Worm (Caenorhabditis elegans) whole organism, L2 larva: ENCODE data around the gene ZK353.4.
A peak's percentile ranks its signal among the peaks of the same experiment; 100 is the strongest.

Source experiments
- C34F6.9 ChIP-seq: fragments of 150-350 bp; optimal IDR thresholded peaks from 2 replicates; lab custom pipeline; 2014; ENCODE audit warnings: missing biosample characterization, missing genetic modification characterization
- F13H6.1 ChIP-seq: sonication (generic microtip); optimal IDR thresholded peaks from 2 replicates; lab custom pipeline; 2016; ENCODE audit warnings: missing genetic modification characterization, missing compliant biosample characterization
- Y55F3AM.14 ChIP-seq: fragments of 200-800 bp; sonication (Bioruptor generic); optimal IDR thresholded peaks from 2 replicates; lab custom pipeline; 2018; ENCODE audit warnings: mild to moderate bottlenecking, missing genetic modification characterization, missing compliant biosample characterization
- alr-1 ChIP-seq: fragments of 150-350 bp; optimal IDR thresholded peaks from 2 replicates; lab custom pipeline; 2014; ENCODE audit warnings: missing biosample characterization, missing genetic modification characterization
- aly-2 ChIP-seq: fragments of 150-350 bp; optimal IDR thresholded peaks from 2 replicates; lab custom pipeline; 2014; ENCODE audit warnings: missing biosample characterization, missing genetic modification characterization
- blmp-1 ChIP-seq: sonication (generic microtip); optimal IDR thresholded peaks from 2 replicates; lab custom pipeline; 2017; ENCODE audit warnings: missing genetic modification characterization, mild to moderate bottlenecking, missing compliant biosample characterization, antibody characterized with exemption, moderate library complexity; ENCODE audit not compliant: insufficient read depth
- ceh-16 ChIP-seq: fragments of 150-350 bp; optimal IDR thresholded peaks from 2 replicates; lab custom pipeline; 2014; ENCODE audit warnings: missing biosample characterization, missing genetic modification characterization
- ceh-82 ChIP-seq: fragments of 150-350 bp; optimal IDR thresholded peaks from 2 replicates; lab custom pipeline; 2014; ENCODE audit warnings: missing biosample characterization, missing genetic modification characterization
- crh-2 ChIP-seq: sonication (generic microtip); optimal IDR thresholded peaks from 2 replicates; lab custom pipeline; 2017; ENCODE audit warnings: missing biosample characterization, missing genetic modification characterization
- dmd-4 ChIP-seq: sonication (generic microtip); optimal IDR thresholded peaks from 2 replicates; lab custom pipeline; 2017; ENCODE audit warnings: missing biosample characterization, missing genetic modification characterization
- elt-1 ChIP-seq: fragments of 150-350 bp; optimal IDR thresholded peaks from 2 replicates; lab custom pipeline; 2014; ENCODE audit warnings: missing biosample characterization, missing genetic modification characterization
- elt-3 ChIP-seq: sonication (generic microtip); optimal IDR thresholded peaks from 2 replicates; lab custom pipeline; 2017; ENCODE audit warnings: missing biosample characterization, missing genetic modification characterization
- fos-1 ChIP-seq: fragments of 150-350 bp; optimal IDR thresholded peaks from 2 replicates; lab custom pipeline; 2014; ENCODE audit warnings: missing biosample characterization, missing genetic modification characterization
- gmeb-1 ChIP-seq: fragments of 150-350 bp; optimal IDR thresholded peaks from 2 replicates; lab custom pipeline; 2014; ENCODE audit warnings: missing biosample characterization, missing genetic modification characterization
- lin-11 ChIP-seq: fragments of 150-350 bp; sonication (generic microtip); optimal IDR thresholded peaks from 2 replicates; lab custom pipeline; 2014; ENCODE audit warnings: missing biosample characterization, missing genetic modification characterization, inconsistent platforms, mixed read lengths
- lin-13 ChIP-seq: fragments of 150-350 bp; optimal IDR thresholded peaks from 2 replicates; lab custom pipeline; 2014; ENCODE audit warnings: missing biosample characterization, missing genetic modification reagents, missing genetic modification characterization
- lin-39 ChIP-seq: fragments of 150-350 bp; optimal IDR thresholded peaks from 2 replicates; lab custom pipeline; 2014; ENCODE audit warnings: missing biosample characterization, missing genetic modification reagents, missing genetic modification characterization
- mab-5 ChIP-seq: fragments of 150-350 bp; optimal IDR thresholded peaks from 2 replicates; lab custom pipeline; 2014; ENCODE audit warnings: missing biosample characterization, missing genetic modification characterization
- mbf-1 ChIP-seq: sonication (generic microtip); optimal IDR thresholded peaks from 2 replicates; lab custom pipeline; 2017; ENCODE audit warnings: missing biosample characterization, missing genetic modification characterization
- mdl-1 ChIP-seq, 2 experiments: fragments of 150-350 bp in 1 of 2; sonication (generic microtip) in 1 of 2; optimal IDR thresholded peaks; 2 replicates each; lab custom pipeline; 2017; ENCODE audit warnings: missing biosample characterization in 2 of 2, missing genetic modification characterization in 2 of 2
- nhr-10 ChIP-seq: sonication (generic microtip); optimal IDR thresholded peaks from 2 replicates; lab custom pipeline; 2017; ENCODE audit warnings: missing biosample characterization, missing genetic modification characterization
- nhr-11 ChIP-seq: fragments of 150-350 bp; optimal IDR thresholded peaks from 2 replicates; lab custom pipeline; 2014; ENCODE audit warnings: missing biosample characterization, missing genetic modification characterization
- nhr-12 ChIP-seq: fragments of 150-350 bp; optimal IDR thresholded peaks from 2 replicates; lab custom pipeline; 2014; ENCODE audit warnings: missing biosample characterization, missing genetic modification characterization
- nhr-129 ChIP-seq: fragments of 150-350 bp; optimal IDR thresholded peaks from 2 replicates; lab custom pipeline; 2014; ENCODE audit warnings: missing biosample characterization, missing genetic modification characterization
- nhr-21 ChIP-seq: fragments of 150-350 bp; optimal IDR thresholded peaks from 2 replicates; lab custom pipeline; 2014; ENCODE audit warnings: missing biosample characterization, missing genetic modification characterization
- nhr-23 ChIP-seq: fragments of 150-350 bp; optimal IDR thresholded peaks from 2 replicates; lab custom pipeline; 2014; ENCODE audit warnings: missing biosample characterization, missing genetic modification reagents, missing genetic modification characterization
- nhr-25 ChIP-seq: fragments of 150-350 bp; sonication (generic microtip); optimal IDR thresholded peaks from 3 replicates; lab custom pipeline; 2014; ENCODE audit warnings: missing biosample characterization, missing genetic modification characterization
- nhr-6 ChIP-seq: fragments of 150-350 bp; optimal IDR thresholded peaks from 2 replicates; lab custom pipeline; 2014; ENCODE audit warnings: missing biosample characterization, missing genetic modification characterization
- nhr-77 ChIP-seq: fragments of 150-350 bp; optimal IDR thresholded peaks from 2 replicates; lab custom pipeline; 2014; ENCODE audit warnings: missing biosample characterization, missing genetic modification characterization
- peb-1 ChIP-seq: fragments of 150-350 bp; optimal IDR thresholded peaks from 2 replicates; lab custom pipeline; 2014; ENCODE audit warnings: missing biosample characterization, missing genetic modification characterization
- sem-4 ChIP-seq: fragments of 150-350 bp; optimal IDR thresholded peaks from 2 replicates; lab custom pipeline; 2014; ENCODE audit warnings: missing biosample characterization, missing genetic modification reagents, missing genetic modification characterization
- skn-1 ChIP-seq: sonication (generic microtip); optimal IDR thresholded peaks from 2 replicates; lab custom pipeline; 2017; ENCODE audit warnings: missing biosample characterization, missing genetic modification characterization
- sma-3 ChIP-seq: sonication (generic microtip); optimal IDR thresholded peaks from 2 replicates; lab custom pipeline; 2016; ENCODE audit warnings: missing genetic modification reagents, missing genetic modification characterization, missing compliant biosample characterization
- sma-9 ChIP-seq, 2 experiments: fragments of 150-350 bp in 1 of 2; sonication (generic microtip) in 1 of 2; optimal IDR thresholded peaks; 2 replicates each; lab custom pipeline; 2014 to 2016; ENCODE audit warnings: missing genetic modification characterization in 2 of 2, mild to moderate bottlenecking in 1 of 2, missing biosample characterization in 1 of 2, missing compliant biosample characterization in 1 of 2, missing genetic modification reagents in 1 of 2, moderate library complexity in 1 of 2
- snpc-4 ChIP-seq: fragments of 150-350 bp; optimal IDR thresholded peaks from 2 replicates; lab custom pipeline; 2014; ENCODE audit warnings: missing biosample characterization, missing genetic modification characterization
- unc-39 ChIP-seq: fragments of 150-350 bp; optimal IDR thresholded peaks from 2 replicates; lab custom pipeline; 2014; ENCODE audit warnings: missing biosample characterization, missing genetic modification characterization
- unc-55 ChIP-seq: fragments of 150-350 bp; sonication (generic microtip); optimal IDR thresholded peaks from 3 replicates; lab custom pipeline; 2014; ENCODE audit warnings: missing biosample characterization, missing genetic modification reagents, missing genetic modification characterization
- unc-62 ChIP-seq: fragments of 150-350 bp; optimal IDR thresholded peaks from 2 replicates; lab custom pipeline; 2014; ENCODE audit warnings: missing biosample characterization, missing genetic modification reagents, missing genetic modification characterization
- zag-1 ChIP-seq: fragments of 150-350 bp; optimal IDR thresholded peaks from 2 replicates; lab custom pipeline; 2014; ENCODE audit warnings: missing biosample characterization, missing genetic modification characterization
- ztf-11 ChIP-seq: sonication (generic microtip); optimal IDR thresholded peaks from 2 replicates; lab custom pipeline; 2017; ENCODE audit warnings: missing biosample characterization, missing genetic modification characterization
- ztf-4 ChIP-seq: fragments of 150-350 bp; optimal IDR thresholded peaks from 2 replicates; lab custom pipeline; 2014; ENCODE audit warnings: missing biosample characterization, missing genetic modification characterization

Gene ZK353.4

DNA sequence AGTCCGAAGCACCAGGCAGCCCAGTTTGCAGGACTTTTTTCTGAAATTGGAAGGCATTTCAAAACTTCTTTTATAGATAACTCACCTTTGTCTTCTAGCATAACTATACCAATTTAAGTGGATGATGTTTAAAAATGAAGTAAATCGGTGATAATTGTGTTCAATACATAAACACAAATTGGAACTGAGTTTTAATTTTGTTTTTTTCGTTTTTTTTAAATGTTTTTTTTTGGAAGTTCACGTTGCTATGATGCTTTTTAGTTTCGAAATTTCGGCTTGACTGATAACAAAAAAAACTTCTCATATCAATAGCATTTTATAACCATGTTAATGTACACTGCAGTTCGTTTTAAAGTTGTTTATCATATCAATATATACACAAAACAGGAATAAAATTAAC is at the start of gene ZK353.4:
ZK353.4 (minus strand) TSS at position 101 of the 400 bp plus-strand sequence.
- TF ChIP-seq unc-55 (GFP tag; lab: Kevin White, UChicago) (no peak), nhr-6 (tag; lab: Kevin White, UChicago) (no peak), elt-1 (tag; lab: Kevin White, UChicago) (no peak), F13H6.1 (no peak), C34F6.9 (tag; lab: Kevin White, UChicago) (no peak), gmeb-1 (tag; lab: Kevin White, UChicago) (no peak), zag-1 (tag; lab: Kevin White, UChicago) (no peak), dmd-4 (tag; lab: Kevin White, UChicago) (no peak), mdl-1 (tag; optimal IDR thresholded peaks at IDR 0.05; lab: Kevin White, UChicago) (no peak)

DNA sequence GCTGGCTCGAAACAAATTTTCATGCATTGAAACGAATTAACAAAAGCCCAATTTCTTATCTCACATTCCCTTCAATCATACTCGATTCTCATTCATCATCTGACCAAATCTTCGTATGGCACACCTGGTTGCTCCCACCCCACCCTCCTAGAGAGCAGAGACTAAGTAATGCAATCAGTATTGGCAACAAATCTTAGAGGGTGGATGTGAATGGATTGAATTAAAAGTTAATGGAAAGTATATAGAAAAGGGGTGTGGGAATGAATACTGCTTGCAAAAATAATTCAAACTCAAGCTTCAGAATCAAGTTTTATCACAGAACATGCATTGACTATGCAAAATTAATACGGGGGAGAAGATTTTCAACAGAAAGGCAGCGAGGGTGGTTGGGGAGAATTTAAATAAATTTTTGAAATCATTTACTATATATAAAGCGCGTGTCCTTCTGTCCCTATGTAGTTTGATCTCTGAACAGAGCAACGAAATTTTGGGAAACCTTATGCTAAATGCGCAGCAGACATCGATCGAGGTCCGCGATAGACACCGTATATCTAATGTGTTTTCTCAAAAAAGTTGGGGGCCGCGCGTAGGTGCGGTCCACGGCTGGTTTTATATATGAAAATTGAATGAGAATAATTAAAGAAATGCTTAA is 48.5 kb upstream of the ZK353.4 start:
- TF ChIP-seq ztf-4 (tag; lab: Kevin White, UChicago), result no peak
- TF ChIP-seq nhr-12 (tag; lab: Kevin White, UChicago), result no peak

DNA sequence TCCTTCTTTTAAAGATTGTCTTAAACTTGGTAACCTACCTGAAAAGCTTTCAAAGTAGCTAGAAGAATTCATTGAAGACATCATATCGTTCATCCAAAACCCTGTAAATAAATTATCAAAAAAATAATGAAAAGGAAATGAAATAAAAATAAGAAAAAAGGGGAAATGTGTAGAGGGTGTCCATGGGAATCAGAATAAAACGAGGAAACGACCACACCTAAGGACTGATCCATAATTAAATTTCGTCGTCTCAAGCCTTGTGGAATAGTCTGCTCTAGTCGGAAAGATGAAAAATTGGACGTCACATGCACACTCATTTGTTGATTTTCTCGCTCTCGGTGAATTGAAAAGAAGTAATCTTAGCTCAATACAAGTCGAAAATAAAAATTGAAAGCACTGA is 45.6 kb upstream of the ZK353.4 start, which contains the start of gene ZK1236.9:
ZK1236.9 (minus strand) TSS at position 101 of the 400 bp plus-strand sequence.
- TF ChIP-seq unc-62 (GFP tag; lab: Kevin White, UChicago), result no peak
- TF ChIP-seq sem-4 (tag; lab: Kevin White, UChicago), result no peak
- no peak for TF ChIP-seq C34F6.9 (tag; lab: Kevin White, UChicago)
- no peak for TF ChIP-seq zag-1 (tag; lab: Kevin White, UChicago)
- no peak for TF ChIP-seq gmeb-1 (tag; lab: Kevin White, UChicago)
- TF ChIP-seq nhr-11 (tag; lab: Kevin White, UChicago), result no peak
- TF ChIP-seq nhr-10 (tag; lab: Kevin White, UChicago), result no peak
- TF ChIP-seq elt-3 (tag; lab: Kevin White, UChicago), result no peak
- TF ChIP-seq elt-1 (tag; lab: Kevin White, UChicago), result no peak
- TF ChIP-seq mdl-1 (tag; optimal IDR thresholded peaks at IDR 0.05; lab: Kevin White, UChicago), result no peak
- TF ChIP-seq crh-2 (tag; lab: Kevin White, UChicago), result no peak
- TF ChIP-seq lin-13 (GFP tag; lab: Kevin White, UChicago), result no peak
- no peak for TF ChIP-seq unc-55 (GFP tag; lab: Kevin White, UChicago)
- TF ChIP-seq mbf-1, result no peak
- TF ChIP-seq nhr-6 (tag; lab: Kevin White, UChicago), result no peak
- TF ChIP-seq lin-39 (tag; lab: Kevin White, UChicago), result no peak
- TF ChIP-seq dmd-4 (tag; lab: Kevin White, UChicago), result no peak
- TF ChIP-seq sma-9 (GFP tag; optimal IDR thresholded peaks at IDR 0.05; lab: Kevin White, UChicago), result no peak
- TF ChIP-seq sma-9 (tag; optimal IDR thresholded peaks at IDR 0.05; lab: Kevin White, UChicago), result no peak
- no peak for TF ChIP-seq fos-1 (tag; lab: Kevin White, UChicago)
- no peak for TF ChIP-seq nhr-12 (tag; lab: Kevin White, UChicago)
- TF ChIP-seq, all 48 proteins: peak for 0

DNA sequence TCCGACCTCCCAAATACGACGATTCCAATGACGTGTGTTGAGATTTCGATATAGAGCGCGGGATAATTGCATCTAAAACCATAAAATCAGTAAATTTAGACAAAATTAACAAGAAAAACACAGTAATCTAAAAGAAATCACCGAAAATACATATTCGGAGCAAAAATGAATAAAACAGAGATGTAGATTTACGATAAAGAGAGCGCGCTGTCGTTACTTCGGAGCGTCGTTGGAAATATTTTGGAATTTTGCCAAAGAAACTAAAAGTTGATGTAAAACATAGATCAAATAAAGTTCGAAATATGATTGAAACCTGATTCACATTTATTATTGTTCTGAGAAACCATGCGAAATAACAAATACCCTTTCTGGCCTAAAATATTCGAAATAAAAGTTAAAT is 42.7 kb upstream of the ZK353.4 start, which contains the start of gene ZK1236.5:
ZK1236.5 (minus strand) TSS at position 72 of the 400 bp plus-strand sequence.
- TF ChIP-seq ztf-4 (tag; lab: Kevin White, UChicago) (no peak), nhr-77 (no peak), nhr-12 (tag; lab: Kevin White, UChicago) (no peak), unc-39 (no peak), ztf-11 (no peak), nhr-129 (peak; percentile 17), unc-62 (GFP tag; lab: Kevin White, UChicago) (no peak), elt-3 (tag; lab: Kevin White, UChicago) (no peak), alr-1 (no peak), gmeb-1 (tag; lab: Kevin White, UChicago) (peak; percentile 30), nhr-23 (tag; lab: Kevin White, UChicago) (no peak), lin-11 (tag; lab: Kevin White, UChicago) (no peak), peb-1 (tag; lab: Kevin White, UChicago) (no peak), sma-9 (GFP tag; optimal IDR thresholded peaks at IDR 0.05; lab: Kevin White, UChicago) (no peak), sma-9 (tag; optimal IDR thresholded peaks at IDR 0.05; lab: Kevin White, UChicago) (no peak), nhr-11 (tag; lab: Kevin White, UChicago) (no peak), mab-5 (tag; lab: Kevin White, UChicago) (no peak), blmp-1 (tag; lab: Kevin White, UChicago) (no peak), skn-1 (no peak), sem-4 (tag; lab: Kevin White, UChicago) (no peak), Y55F3AM.14 (GFP tag; lab: Kevin White, UChicago) (no peak), snpc-4 (tag; lab: Kevin White, UChicago) (no peak), fos-1 (tag; lab: Kevin White, UChicago) (no peak), nhr-25 (tag; lab: Kevin White, UChicago) (peak; percentile 9), ceh-16 (tag; lab: Kevin White, UChicago) (no peak), nhr-21 (tag; lab: Kevin White, UChicago) (no peak), zag-1 (tag; lab: Kevin White, UChicago) (no peak), aly-2 (tag; lab: Kevin White, UChicago) (no peak), nhr-6 (tag; lab: Kevin White, UChicago) (no peak), lin-39 (tag; lab: Kevin White, UChicago) (no peak), ceh-82 (tag; lab: Kevin White, UChicago) (no peak), nhr-10 (tag; lab: Kevin White, UChicago) (no peak), C34F6.9 (tag; lab: Kevin White, UChicago) (peak; percentile 58), mbf-1 (no peak), sma-3 (GFP tag; lab: Kevin White, UChicago) (peak; percentile 3), crh-2 (tag; lab: Kevin White, UChicago) (peak; percentile 12), mdl-1 (tag; optimal IDR thresholded peaks at IDR 0.05; lab: Kevin White, UChicago) (no peak)
